Worm (Caenorhabditis elegans) whole organism, young adult: ENCODE measurements around the gene C28H8.2.

Experiments used
- B0019.2 ChIP-seq: fragments of 200-800 bp; sonication (Bioruptor generic); conservative IDR thresholded peaks from 2 replicates; pipeline ENCODE4 v1.3.6; 2022; ENCODE audit warnings: missing genetic modification reagents, missing genetic modification characterization, missing compliant biosample characterization
- F23B12.7 ChIP-seq: sonication (generic microtip); optimal IDR thresholded peaks from 2 replicates; lab custom pipeline; 2017; ENCODE audit warnings: missing genetic modification characterization, mild to moderate bottlenecking, missing compliant biosample characterization, antibody characterized with exemption, moderate library complexity; ENCODE audit not compliant: insufficient read depth
- F37B4.10 ChIP-seq: fragments of 200-800 bp; sonication (Bioruptor generic); IDR thresholded peaks from 2 replicates; pipeline ENCODE4 v1.3.6; 2022; ENCODE audit warnings: missing genetic modification characterization, missing compliant biosample characterization
- F57C9.4 ChIP-seq: sonication (generic microtip); optimal IDR thresholded peaks from 2 replicates; lab custom pipeline; 2017; ENCODE audit warnings: mild to moderate bottlenecking, missing genetic modification characterization, missing compliant biosample characterization
- K11D2.4 ChIP-seq: fragments of 200-800 bp; sonication (Bioruptor generic); IDR thresholded peaks from 2 replicates; pipeline ENCODE4 v1.3.6; 2022; ENCODE audit warnings: missing genetic modification reagents, missing genetic modification characterization, missing compliant biosample characterization
- K12H6.12 ChIP-seq: fragments of 200-800 bp; sonication (Bioruptor generic); optimal IDR thresholded peaks from 2 replicates; lab custom pipeline; 2018; ENCODE audit warnings: mild to moderate bottlenecking, missing genetic modification characterization, missing compliant biosample characterization
- Y67H2A.10 ChIP-seq: fragments of 200-800 bp; sonication (Bioruptor generic); conservative IDR thresholded peaks from 2 replicates; pipeline ENCODE4 v1.3.6; 2022; ENCODE audit warnings: missing genetic modification reagents, missing genetic modification characterization, missing compliant biosample characterization
- aptf-3 ChIP-seq: fragments of 200-800 bp; sonication (Bioruptor generic); IDR thresholded peaks from 2 replicates; pipeline ENCODE4 v1.3.6; 2022; ENCODE audit warnings: missing genetic modification characterization, missing compliant biosample characterization
- atf-7 ChIP-seq: sonication (generic microtip); optimal IDR thresholded peaks from 2 replicates; lab custom pipeline; 2017; ENCODE audit warnings: mild to moderate bottlenecking, missing genetic modification characterization, missing compliant biosample characterization
- attf-6 ChIP-seq: fragments of 200-800 bp; sonication (Bioruptor generic); IDR thresholded peaks from 2 replicates; pipeline ENCODE4 v1.3.6; 2022; ENCODE audit warnings: missing genetic modification reagents, missing genetic modification characterization, missing compliant biosample characterization
- ccch-3 ChIP-seq: fragments of 200-800 bp; sonication (Bioruptor generic); optimal IDR thresholded peaks from 2 replicates; lab custom pipeline; 2018; ENCODE audit warnings: mild to moderate bottlenecking, missing genetic modification characterization, missing compliant biosample characterization
- cebp-1 ChIP-seq, 2 experiments: fragments of 200-800 bp in 1 of 2; sonication (Bioruptor generic) in 1 of 2; sonication (generic microtip) in 1 of 2; IDR thresholded peaks in 1 of 2; optimal IDR thresholded peaks in 1 of 2; 2 replicates each; pipeline versions ENCODE4 v1.3.6 to Lab custom; 2017 to 2022; ENCODE audit warnings: missing compliant biosample characterization in 2 of 2, missing genetic modification characterization in 2 of 2, mild to moderate bottlenecking in 1 of 2, missing genetic modification reagents in 1 of 2, moderate library complexity in 1 of 2
- ceh-40 ChIP-seq: fragments of 200-800 bp; sonication (Bioruptor generic); IDR thresholded peaks from 2 replicates; pipeline ENCODE4 v1.3.6; 2022; ENCODE audit warnings: missing genetic modification characterization, missing compliant biosample characterization
- ceh-91 ChIP-seq: fragments of 200-800 bp; sonication (Bioruptor generic); IDR thresholded peaks from 2 replicates; pipeline ENCODE4 v1.3.6; 2022; ENCODE audit warnings: missing genetic modification reagents, missing genetic modification characterization, missing compliant biosample characterization
- dox-1 ChIP-seq: fragments of 200-800 bp; sonication (Bioruptor generic); IDR thresholded peaks from 2 replicates; pipeline ENCODE4 v1.3.6; 2022; ENCODE audit warnings: missing genetic modification reagents, missing genetic modification characterization, missing compliant biosample characterization
- dpl-1 ChIP-seq: fragments of 150-350 bp; optimal IDR thresholded peaks from 2 replicates; lab custom pipeline; 2014; ENCODE audit warnings: missing biosample characterization, missing genetic modification reagents, missing genetic modification characterization
- egrh-3 ChIP-seq: fragments of 200-800 bp; sonication (Bioruptor generic); IDR thresholded peaks from 2 replicates; pipeline ENCODE4 v1.3.6; 2022; ENCODE audit warnings: missing genetic modification reagents, missing genetic modification characterization, missing compliant biosample characterization
- ekl-4 ChIP-seq: fragments of 200-800 bp; sonication (Bioruptor generic); IDR thresholded peaks from 2 replicates; pipeline ENCODE4 v1.3.6; 2022; ENCODE audit warnings: missing genetic modification reagents, missing genetic modification characterization, missing compliant biosample characterization
- hmg-20 ChIP-seq: fragments of 200-800 bp; sonication (Bioruptor generic); IDR thresholded peaks from 2 replicates; pipeline ENCODE4 v1.3.6; 2022; ENCODE audit warnings: missing genetic modification reagents, missing genetic modification characterization, missing compliant biosample characterization
- let-607 ChIP-seq, 2 experiments: fragments of 200-800 bp in 1 of 2; sonication (Bioruptor generic) in 1 of 2; sonication (generic microtip) in 1 of 2; optimal IDR thresholded peaks; 2 replicates each; lab custom pipeline; 2016 to 2018; ENCODE audit warnings: mild to moderate bottlenecking in 2 of 2, missing compliant biosample characterization in 2 of 2, missing genetic modification characterization in 2 of 2, moderate library complexity in 2 of 2, missing genotype in 1 of 2
- lin-26 ChIP-seq: fragments of 200-800 bp; sonication (Bioruptor generic); IDR thresholded peaks from 2 replicates; pipeline ENCODE4 v1.3.6; 2022; ENCODE audit warnings: missing genetic modification reagents, missing genetic modification characterization, missing compliant biosample characterization
- lin-54 ChIP-seq: fragments of 200-800 bp; sonication (Bioruptor generic); optimal IDR thresholded peaks from 2 replicates; lab custom pipeline; 2018; ENCODE audit warnings: mild to moderate bottlenecking, missing genetic modification characterization, missing compliant biosample characterization
- lir-1 ChIP-seq: fragments of 200-800 bp; sonication (Bioruptor generic); conservative IDR thresholded peaks from 2 replicates; pipeline ENCODE4 v1.3.6; 2022; ENCODE audit warnings: missing genetic modification reagents, missing genetic modification characterization, missing compliant biosample characterization
- madf-3 ChIP-seq: fragments of 200-800 bp; sonication (Bioruptor generic); IDR thresholded peaks from 2 replicates; pipeline ENCODE4 v1.3.6; 2022; ENCODE audit warnings: missing genetic modification reagents, missing genetic modification characterization, missing compliant biosample characterization
- madf-6 ChIP-seq: fragments of 200-800 bp; sonication (Bioruptor generic); IDR thresholded peaks from 2 replicates; pipeline ENCODE4 v1.3.6; 2022; ENCODE audit warnings: missing genetic modification reagents, missing genetic modification characterization, missing compliant biosample characterization
- nfya-1 ChIP-seq: sonication (generic microtip); optimal IDR thresholded peaks from 2 replicates; lab custom pipeline; 2017; ENCODE audit warnings: antibody characterized with exemption, missing compliant biosample characterization, missing genetic modification characterization, borderline replicate concordance; ENCODE audit not compliant: insufficient read depth
- nfya-2 ChIP-seq: fragments of 200-800 bp; sonication (Bioruptor generic); IDR thresholded peaks from 2 replicates; pipeline ENCODE4 v1.3.6; 2022; ENCODE audit warnings: missing genetic modification reagents, missing genetic modification characterization, missing compliant biosample characterization
- nfyb-1 ChIP-seq: fragments of 200-800 bp; sonication (Bioruptor generic); IDR thresholded peaks from 2 replicates; pipeline ENCODE4 v1.3.6; 2022; ENCODE audit warnings: missing genetic modification reagents, missing genetic modification characterization, missing compliant biosample characterization
- nhr-120 ChIP-seq: fragments of 200-800 bp; sonication (Bioruptor generic); IDR thresholded peaks from 2 replicates; pipeline ENCODE4 v1.3.6; 2022; ENCODE audit warnings: missing genetic modification characterization, missing compliant biosample characterization
- pbrm-1 ChIP-seq: fragments of 200-800 bp; sonication (Bioruptor generic); IDR thresholded peaks from 2 replicates; pipeline ENCODE4 v1.3.6; 2022; ENCODE audit warnings: missing genetic modification reagents, missing genetic modification characterization, missing compliant biosample characterization
- rcor-1 ChIP-seq: fragments of 200-800 bp; sonication (Bioruptor generic); IDR thresholded peaks from 2 replicates; pipeline ENCODE4 v1.3.6; 2022; ENCODE audit warnings: missing genetic modification reagents, missing genetic modification characterization, missing compliant biosample characterization
- rec-8 ChIP-seq, 2 experiments: sonication (generic microtip); optimal IDR thresholded peaks; 2 replicates each; lab custom pipeline; 2016; ENCODE audit warnings: mild to moderate bottlenecking in 2 of 2, missing genetic modification characterization in 2 of 2, missing genetic modification reagents in 2 of 2, missing genotype in 2 of 2, missing biosample characterization in 1 of 2, missing compliant biosample characterization in 1 of 2, moderate library complexity in 1 of 2
- repo-1 ChIP-seq: sonication (generic microtip); optimal IDR thresholded peaks from 2 replicates; lab custom pipeline; 2017; ENCODE audit warnings: mild to moderate bottlenecking, missing genetic modification characterization, missing compliant biosample characterization
- rpc-1 ChIP-seq, 2 experiments: fragments of 150-350 bp in 1 of 2; sonication (generic microtip) in 1 of 2; optimal IDR thresholded peaks; 2 replicates each; lab custom pipeline; 2014 to 2018; ENCODE audit warnings: missing biosample characterization in 1 of 2, missing genetic modification characterization in 1 of 2, missing genetic modification reagents in 1 of 2, missing genotype in 1 of 2
- snpc-1.1 ChIP-seq: sonication (generic microtip); optimal IDR thresholded peaks from 2 replicates; lab custom pipeline; 2017; ENCODE audit warnings: missing genetic modification characterization, mild to moderate bottlenecking, missing compliant biosample characterization, antibody characterized with exemption, moderate library complexity, missing genotype, missing genetic modification reagents; ENCODE audit not compliant: insufficient read depth
- snpc-1.3 ChIP-seq: sonication (generic microtip); optimal IDR thresholded peaks from 2 replicates; lab custom pipeline; 2017; ENCODE audit warnings: missing genetic modification characterization, mild to moderate bottlenecking, missing compliant biosample characterization, antibody characterized with exemption, moderate library complexity, missing genotype, missing genetic modification reagents; ENCODE audit not compliant: insufficient read depth
- snpc-3.4 ChIP-seq: sonication (generic microtip); optimal IDR thresholded peaks from 2 replicates; lab custom pipeline; 2017; ENCODE audit warnings: missing genetic modification characterization, mild to moderate bottlenecking, missing compliant biosample characterization, antibody characterized with exemption, moderate library complexity, missing genotype, missing genetic modification reagents
- snpc-4 ChIP-seq, 5 experiments: fragments of 150-350 bp in 1 of 5; sonication (generic microtip) in 4 of 5; optimal IDR thresholded peaks; 2 replicates each; lab custom pipeline; 2014 to 2018; ENCODE audit warnings: missing genetic modification characterization in 5 of 5, missing biosample characterization in 3 of 5, antibody characterized with exemption in 2 of 5, mild to moderate bottlenecking in 2 of 5, missing compliant biosample characterization in 2 of 5, missing genotype in 2 of 5, moderate library complexity in 2 of 5, missing genetic modification reagents in 1 of 5
- tbp1 ChIP-seq: fragments of 200-800 bp; sonication (Bioruptor generic); optimal IDR thresholded peaks from 2 replicates; lab custom pipeline; 2018; ENCODE audit warnings: mild to moderate bottlenecking, missing genetic modification characterization, missing compliant biosample characterization
- tlf-1 ChIP-seq: fragments of 200-800 bp; sonication (Bioruptor generic); optimal IDR thresholded peaks from 2 replicates; lab custom pipeline; 2018; ENCODE audit warnings: mild to moderate bottlenecking, missing genetic modification characterization, missing compliant biosample characterization
- ztf-22 ChIP-seq: fragments of 200-800 bp; sonication (Bioruptor generic); optimal IDR thresholded peaks from 2 replicates; lab custom pipeline; 2018; ENCODE audit warnings: mild to moderate bottlenecking, missing genetic modification characterization, moderate library complexity, missing compliant biosample characterization
- ztf-26 ChIP-seq: sonication (generic microtip); optimal IDR thresholded peaks from 2 replicates; lab custom pipeline; 2017; ENCODE audit warnings: missing genetic modification characterization, missing compliant biosample characterization
- ztf-28 ChIP-seq: fragments of 200-800 bp; sonication (Bioruptor generic); IDR thresholded peaks from 2 replicates; pipeline ENCODE4 v1.3.6; 2022; ENCODE audit warnings: missing genetic modification reagents, missing genetic modification characterization, missing compliant biosample characterization
- ztf-6 ChIP-seq: fragments of 200-800 bp; sonication (Bioruptor generic); IDR thresholded peaks from 2 replicates; pipeline ENCODE4 v1.3.6; 2022; ENCODE audit warnings: missing genetic modification reagents, missing genetic modification characterization, missing compliant biosample characterization

The C28H8.2 gene

DNA sequence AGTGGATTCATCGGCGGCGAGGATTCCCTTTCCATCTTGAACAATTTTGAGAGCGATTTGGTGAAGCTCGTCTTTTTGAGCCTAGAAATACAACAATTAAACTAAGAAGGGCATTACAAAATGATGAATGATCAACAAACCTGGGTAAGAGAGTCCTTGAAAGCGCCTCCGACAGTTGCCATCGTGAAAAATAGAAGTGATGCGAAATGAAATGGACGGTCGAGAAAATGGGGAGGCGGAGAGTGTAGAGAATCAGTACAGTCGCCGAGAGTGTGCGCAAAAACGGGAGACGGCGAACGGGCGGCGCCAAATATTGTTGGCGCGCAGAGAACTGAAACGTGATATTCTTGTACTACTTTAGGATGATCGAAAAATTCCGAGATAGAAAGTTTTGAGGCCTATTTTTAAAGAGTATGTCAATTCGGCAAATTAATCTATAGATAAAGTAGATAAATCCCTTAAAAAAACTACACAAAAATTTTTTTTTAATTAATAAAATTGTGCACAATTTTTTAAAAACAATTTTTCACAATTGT is 43.9 kb upstream of the C28H8.2 start, which contains the start of gene aldo-2 (continued):
- TF ChIP-seq madf-3 (GFP tag; lab: Robert Waterston, UW) (peak; percentile 92), ceh-91 (peak; percentile 94), ceh-40 (no peak), tlf-1 (GFP tag; lab: Kevin White, UChicago) (peak; percentile 84), rpc-1 (optimal IDR thresholded peaks at IDR 0.05; lab: Kevin White, UChicago) (no peak), rpc-1 (tag; optimal IDR thresholded peaks at IDR 0.05; lab: Kevin White, UChicago) (no peak), repo-1 (tag; lab: Kevin White, UChicago) (no peak), tbp1 (GFP tag; lab: Kevin White, UChicago) (peak; percentile 55), cebp-1 (GFP tag; IDR thresholded peaks at IDR 0.05; lab: Robert Waterston, UW) (no peak), cebp-1 (tag; optimal IDR thresholded peaks at IDR 0.05; lab: Kevin White, UChicago) (peak; percentile 42), ekl-4 (GFP tag; lab: Robert Waterston, UW) (peak; percentile 87), K11D2.4 (GFP tag; lab: Robert Waterston, UW) (no peak), snpc-1.3 (tag; lab: Kevin White, UChicago) (no peak), nfya-1 (tag; lab: Kevin White, UChicago) (no peak), snpc-3.4 (peak; percentile 83), egrh-3 (peak; percentile 50; the same call in 1 of the 2 replicates), snpc-4 (GFP tag; optimal IDR thresholded peaks at IDR 0.05; lab: Kevin White, UChicago) (no peak), snpc-4 (tag; optimal IDR thresholded peaks at IDR 0.05; lab: Kevin White, UChicago) (peak in 2 of 4 experiments; percentile 39 to 42), ztf-28 (GFP tag; lab: Robert Waterston, UW) (peak; percentile 50; the same call in 1 of the 2 replicates), F37B4.10 (GFP tag; lab: Robert Waterston, UW) (no peak), F23B12.7 (tag; lab: Kevin White, UChicago) (no peak), nfyb-1 (GFP tag; lab: Robert Waterston, UW) (0 out of 2 replicates have a peak, but pooled peaks have one; percentile 64), let-607 (tag; optimal IDR thresholded peaks at IDR 0.05; lab: Kevin White, UChicago) (no peak), B0019.2 (GFP tag; lab: Robert Waterston, UW) (peak; percentile 76), ztf-26 (peak; percentile 25), nhr-120 (no peak), ztf-22 (GFP tag; lab: Kevin White, UChicago) (no peak), dpl-1 (GFP tag; lab: Kevin White, UChicago) (peak; percentile 86), aptf-3 (GFP tag; lab: Robert Waterston, UW) (0 out of 2 replicates have a peak, but pooled peaks have one; percentile 72), pbrm-1 (GFP tag; lab: Robert Waterston, UW) (peak; percentile 56; the same call in 1 of the 2 replicates), nfya-2 (no peak), K12H6.12 (tag; lab: Kevin White, UChicago) (no peak), lin-54 (GFP tag; lab: Kevin White, UChicago) (peak; percentile 72), atf-7 (tag; lab: Kevin White, UChicago) (no peak), F57C9.4 (tag; lab: Kevin White, UChicago) (no peak), madf-6 (GFP tag; lab: Robert Waterston, UW) (peak; percentile 99), hmg-20 (GFP tag; lab: Robert Waterston, UW) (no peak), attf-6 (GFP tag; lab: Robert Waterston, UW) (peak; percentile 41; the same call in 1 of the 2 replicates), ccch-3 (GFP tag; lab: Kevin White, UChicago) (no peak), ztf-6 (0 out of 2 replicates have a peak, but pooled peaks have one; percentile 22), lir-1 (GFP tag; lab: Robert Waterston, UW) (no peak), Y67H2A.10 (GFP tag; lab: Robert Waterston, UW) (peak; percentile 69), lin-26 (GFP tag; lab: Robert Waterston, UW) (peak; percentile 67; the same call in 1 of the 2 replicates), snpc-1.1 (tag; lab: Kevin White, UChicago) (no peak), rcor-1 (GFP tag; lab: Robert Waterston, UW) (peak; percentile 73), dox-1 (GFP tag; lab: Robert Waterston, UW) (peak; percentile 86), rec-8 (tag; optimal IDR thresholded peaks at IDR 0.05; lab: Kevin White, UChicago) (no peak)
